Worm (Caenorhabditis elegans) whole organism, L4 larva: Measurements from ENCODE around the gene C09G9.3.

ENCODE experiments used
- F44E2.7 ChIP-seq: fragments of 200-800 bp; sonication (Bioruptor generic); IDR thresholded peaks from 2 replicates; pipeline ENCODE4 v2.1.2; 2022; ENCODE audit warnings: missing genetic modification characterization, missing compliant biosample characterization
- R02D3.7 ChIP-seq: fragments of 150-350 bp; sonication (generic microtip); optimal IDR thresholded peaks from 3 replicates; lab custom pipeline; 2014; ENCODE audit warnings: missing biosample characterization, missing genetic modification characterization
- T20F7.1 ChIP-seq: fragments of 200-800 bp; sonication (Bioruptor generic); optimal IDR thresholded peaks from 2 replicates; lab custom pipeline; 2018; ENCODE audit warnings: mild to moderate bottlenecking, missing genetic modification characterization, missing compliant biosample characterization
- T26A8.4 ChIP-seq: fragments of 200-800 bp; sonication (Bioruptor generic); IDR thresholded peaks from 2 replicates; pipeline ENCODE4 v1.3.6; 2022; ENCODE audit warnings: missing genetic modification characterization, missing compliant biosample characterization
- aha-1 ChIP-seq: fragments of 150-350 bp; peaks from one replicate; lab custom pipeline; 2014; ENCODE audit warnings: missing biosample characterization, missing genetic modification characterization
- ama-1 ChIP-seq: fragments of 150-350 bp; optimal IDR thresholded peaks from 2 replicates; lab custom pipeline; 2014; ENCODE audit warnings: inconsistent platforms, mixed read lengths
- ceh-82 ChIP-seq: sonication (generic microtip); optimal IDR thresholded peaks from 2 replicates; lab custom pipeline; 2017; ENCODE audit warnings: missing biosample characterization, missing genetic modification characterization
- daf-16 ChIP-seq, 3 experiments: sonication (generic microtip); optimal IDR thresholded peaks; 2 replicates each; lab custom pipeline; 2016 to 2017; ENCODE audit warnings: missing genetic modification characterization in 3 of 3, missing genetic modification reagents in 3 of 3, mild to moderate bottlenecking in 2 of 3, missing compliant biosample characterization in 2 of 3, missing biosample characterization in 1 of 3, moderate library complexity in 1 of 3
- dmd-6 ChIP-seq: fragments of 200-800 bp; sonication (Bioruptor generic); IDR thresholded peaks from 2 replicates; pipeline ENCODE4 v1.3.6; 2022; ENCODE audit warnings: missing genetic modification reagents, missing genetic modification characterization, missing compliant biosample characterization
- dpl-1 ChIP-seq: fragments of 150-350 bp; optimal IDR thresholded peaks from 2 replicates; lab custom pipeline; 2014; ENCODE audit warnings: missing biosample characterization, missing genetic modification reagents, missing genetic modification characterization
- dve-1 ChIP-seq: sonication (generic microtip); optimal IDR thresholded peaks from 2 replicates; lab custom pipeline; 2017; ENCODE audit warnings: antibody characterized with exemption, mild to moderate bottlenecking, missing genetic modification characterization, missing compliant biosample characterization; ENCODE audit not compliant: insufficient read depth
- fkh-10 ChIP-seq: fragments of 150-350 bp; optimal IDR thresholded peaks from 2 replicates; lab custom pipeline; 2014; ENCODE audit warnings: missing biosample characterization, missing genetic modification reagents, missing genetic modification characterization
- hif-1 ChIP-seq, 2 experiments: sonication (generic microtip); optimal IDR thresholded peaks; 2 replicates each; lab custom pipeline; 2016 to 2017; ENCODE audit warnings: missing compliant biosample characterization in 2 of 2, missing genetic modification characterization in 2 of 2, missing genetic modification reagents in 2 of 2, missing genotype in 2 of 2, mild to moderate bottlenecking in 1 of 2
- hlh-11 ChIP-seq: fragments of 200-800 bp; sonication (Bioruptor generic); optimal IDR thresholded peaks from 2 replicates; lab custom pipeline; 2018; ENCODE audit warnings: mild to moderate bottlenecking, missing genetic modification characterization, missing compliant biosample characterization
- hlh-30 ChIP-seq: sonication (generic microtip); optimal IDR thresholded peaks from 2 replicates; lab custom pipeline; 2017; ENCODE audit warnings: antibody characterized with exemption, mild to moderate bottlenecking, missing genetic modification characterization, missing compliant biosample characterization; ENCODE audit not compliant: insufficient read depth
- lin-1 ChIP-seq: fragments of 200-800 bp; sonication (Bioruptor generic); IDR thresholded peaks from 2 replicates; pipeline ENCODE4 v1.3.6; 2022; ENCODE audit warnings: missing genetic modification reagents, missing genetic modification characterization, missing compliant biosample characterization
- lin-13 ChIP-seq: fragments of 150-350 bp; optimal IDR thresholded peaks from 2 replicates; lab custom pipeline; 2014; ENCODE audit warnings: missing biosample characterization, missing genetic modification reagents, missing genetic modification characterization
- lin-38 ChIP-seq: fragments of 200-800 bp; sonication (Bioruptor generic); IDR thresholded peaks from 2 replicates; pipeline ENCODE4 v1.3.6; 2022; ENCODE audit warnings: missing genetic modification reagents, missing genetic modification characterization, missing compliant biosample characterization
- mdl-1 ChIP-seq, 2 experiments: fragments of 150-350 bp in 1 of 2; sonication (generic microtip) in 1 of 2; optimal IDR thresholded peaks; 2 replicates each; lab custom pipeline; 2014 to 2017; ENCODE audit warnings: missing biosample characterization in 2 of 2, missing genetic modification characterization in 2 of 2
- mep-1 ChIP-seq: fragments of 150-350 bp; sonication (generic microtip); optimal IDR thresholded peaks from 3 replicates; lab custom pipeline; 2014; ENCODE audit warnings: missing biosample characterization, missing genetic modification characterization
- mes-2 ChIP-seq: sonication (generic microtip); optimal IDR thresholded peaks from 2 replicates; lab custom pipeline; 2016; ENCODE audit warnings: missing genotype, mild to moderate bottlenecking, missing genetic modification characterization, missing compliant biosample characterization; ENCODE audit not compliant: poor library complexity, severe bottlenecking
- mxl-2 ChIP-seq: fragments of 200-800 bp; sonication (Bioruptor generic); conservative IDR thresholded peaks from 2 replicates; pipeline ENCODE4 v1.3.6; 2022; ENCODE audit warnings: missing genetic modification reagents, missing genetic modification characterization, missing compliant biosample characterization
- nhr-102 ChIP-seq: sonication (generic microtip); optimal IDR thresholded peaks from 2 replicates; lab custom pipeline; 2016; ENCODE audit warnings: mild to moderate bottlenecking, missing genetic modification characterization, moderate library complexity, missing compliant biosample characterization
- nhr-11 ChIP-seq: fragments of 150-350 bp; optimal IDR thresholded peaks from 2 replicates; lab custom pipeline; 2014; ENCODE audit warnings: missing biosample characterization, missing genetic modification characterization
- nhr-42 ChIP-seq: fragments of 200-800 bp; sonication (Bioruptor generic); IDR thresholded peaks from 2 replicates; pipeline ENCODE4 v1.3.6; 2022; ENCODE audit warnings: missing genetic modification characterization, missing compliant biosample characterization
- nhr-48 ChIP-seq: sonication (generic microtip); optimal IDR thresholded peaks from 2 replicates; lab custom pipeline; 2016; ENCODE audit warnings: mild to moderate bottlenecking, missing genetic modification characterization, missing compliant biosample characterization
- nhr-6 ChIP-seq: fragments of 150-350 bp; optimal IDR thresholded peaks from 2 replicates; lab custom pipeline; 2014; ENCODE audit warnings: missing biosample characterization, missing genetic modification characterization
- nhr-77 ChIP-seq: fragments of 150-350 bp; optimal IDR thresholded peaks from 2 replicates; lab custom pipeline; 2014; ENCODE audit warnings: missing biosample characterization, missing genetic modification characterization
- pha-4 ChIP-seq, 2 experiments: fragments of 150-350 bp in 1 of 2; fragments of 200-800 bp in 1 of 2; sonication (Bioruptor generic) in 1 of 2; IDR thresholded peaks in 1 of 2; optimal IDR thresholded peaks in 1 of 2; 2 replicates each; pipeline versions ENCODE4 v1.3.6 to Lab custom; 2014 to 2022; ENCODE audit warnings: missing genetic modification characterization in 2 of 2, missing genetic modification reagents in 2 of 2, missing biosample characterization in 1 of 2, missing compliant biosample characterization in 1 of 2
- pqm-1 ChIP-seq: sonication (generic microtip); optimal IDR thresholded peaks from 2 replicates; lab custom pipeline; 2017; ENCODE audit warnings: missing biosample characterization, missing genetic modification characterization
- sdz-12 ChIP-seq: fragments of 200-800 bp; sonication (Bioruptor generic); optimal IDR thresholded peaks from 2 replicates; lab custom pipeline; 2018; ENCODE audit warnings: mild to moderate bottlenecking, missing genetic modification characterization, missing compliant biosample characterization
- unc-130 ChIP-seq: sonication (generic microtip); optimal IDR thresholded peaks from 2 replicates; lab custom pipeline; 2016; ENCODE audit warnings: missing genetic modification reagents, missing genetic modification characterization, missing compliant biosample characterization
- unc-39 ChIP-seq: sonication (generic microtip); optimal IDR thresholded peaks from 2 replicates; lab custom pipeline; 2017; ENCODE audit warnings: missing biosample characterization, missing genetic modification characterization
- unc-62 ChIP-seq, 3 experiments: fragments of 150-350 bp in 1 of 3; sonication (generic microtip); optimal IDR thresholded peaks in 2 of 3; peaks in 1 of 3; 1 replicate in 1 of 3; 2 replicates in 2 of 3; lab custom pipeline; 2014 to 2017; ENCODE audit warnings: missing biosample characterization in 3 of 3, missing genetic modification characterization in 3 of 3, missing genetic modification reagents in 3 of 3, missing genotype in 1 of 3
- vab-7 ChIP-seq: fragments of 200-800 bp; sonication (Bioruptor generic); IDR thresholded peaks from 2 replicates; pipeline ENCODE4 v1.3.6; 2022; ENCODE audit warnings: missing genetic modification reagents, missing genetic modification characterization, missing compliant biosample characterization
- zfp-3 ChIP-seq: fragments of 200-800 bp; sonication (Bioruptor generic); conservative IDR thresholded peaks from 2 replicates; pipeline ENCODE4 v1.3.6; 2022; ENCODE audit warnings: missing genetic modification reagents, missing genetic modification characterization, missing compliant biosample characterization
- zip-11 ChIP-seq: fragments of 200-800 bp; sonication (Bioruptor generic); IDR thresholded peaks from 2 replicates; pipeline ENCODE4 v1.3.6; 2022; ENCODE audit warnings: missing genetic modification characterization, missing compliant biosample characterization
- zip-2 ChIP-seq: fragments of 150-350 bp; optimal IDR thresholded peaks from 2 replicates; lab custom pipeline; 2014; ENCODE audit warnings: missing biosample characterization, missing genetic modification characterization

Gene C09G9.3

ce11 chrIV:8916010-8916409 lies 43.2 kb upstream of the C09G9.3 start, which contains the start of gene C27B7.9:
TSS of gene C27B7.9 (minus strand) at chrIV:8916110.
- no peak for TF ChIP-seq zip-2 (tag; lab: Kevin White, UChicago)

ce11 chrIV:8914187-8914586 lies 41.3 kb upstream of the C09G9.3 start:
- TF ChIP-seq hlh-30 (peak; percentile 30), unc-39 (tag; lab: Kevin White, UChicago) (no peak)

- peak in 1 of 2 experiments; percentile 67 for TF ChIP-seq unc-62 (GFP tag; optimal IDR thresholded peaks at IDR 0.05 in 1 of 2; lab: Kevin White, UChicago)
- no peak for TF ChIP-seq unc-62 (tag; optimal IDR thresholded peaks at IDR 0.05; lab: Kevin White, UChicago)
- no peak for TF ChIP-seq zip-11 (GFP tag; lab: Robert Waterston, UW)
- TF ChIP-seq, all 104 proteins: peak for 1
These were observed 33.9 kb upstream of the C09G9.3 start, which contains the start of gene C27B7.7 for ce11 chrIV:8906743-8907142. TSS of gene C27B7.7 (plus strand) at chrIV:8907043.

- TF ChIP-seq fkh-10 (GFP tag; lab: Kevin White, UChicago) (no peak), unc-130 (GFP tag; lab: Kevin White, UChicago) (no peak), hlh-11 (peak; percentile 3), lin-1 (no peak), pqm-1 (no peak), lin-38 (GFP tag; lab: Robert Waterston, UW) (no peak), mxl-2 (GFP tag; lab: Robert Waterston, UW) (0 out of 2 replicates have a peak, but pooled peaks have one; percentile 36), sdz-12 (no peak), aha-1 (tag; lab: Kevin White, UChicago) (peak; percentile 80), hlh-30 (peak; percentile 56), ceh-82 (tag; lab: Kevin White, UChicago) (no peak)
- TF ChIP-seq, all 104 proteins: peak for 4
These were observed 33.3 kb upstream of the C09G9.3 start, which contains the start of gene C27B7.6 for ce11 chrIV:8906164-8906563. TSS of gene C27B7.6 (minus strand) at chrIV:8906345.

ce11 chrIV:8901346-8901745 lies 28.5 kb upstream of the C09G9.3 start, which contains the start of gene C27B7.5:
TSS of gene C27B7.5 (plus strand) at chrIV:8901646.
- TF ChIP-seq ama-1 (lab: Kevin White, UChicago) (peak; percentile 53), nhr-48 (tag; lab: Kevin White, UChicago) (no peak), vab-7 (GFP tag; lab: Robert Waterston, UW) (no peak), zfp-3 (GFP tag; lab: Robert Waterston, UW) (no peak)

ce11 chrIV:8893746-8894145 lies 20.9 kb upstream of the C09G9.3 start, which contains the start of gene rad-54.L2:
TSS of gene rad-54.L2 (plus strand) at chrIV:8894077.
- TF ChIP-seq lin-13 (GFP tag; lab: Kevin White, UChicago) (peak; percentile 4), mes-2 (tag; lab: Kevin White, UChicago) (peak; percentile 79), unc-39 (tag; lab: Kevin White, UChicago) (no peak), dmd-6 (GFP tag; lab: Robert Waterston, UW) (peak; percentile 41; the same call in 1 of the 2 replicates), mdl-1 (tag; optimal IDR thresholded peaks at IDR 0.05; lab: Kevin White, UChicago) (no peak), nhr-48 (tag; lab: Kevin White, UChicago) (peak; percentile 35), R02D3.7 (tag; lab: Kevin White, UChicago) (no peak), mep-1 (tag; lab: Kevin White, UChicago) (peak; percentile 76), dpl-1 (GFP tag; lab: Kevin White, UChicago) (peak; percentile 59), hif-1 (tag; optimal IDR thresholded peaks at IDR 0.05; lab: Kevin White, UChicago) (peak in 1 of 2 experiments; percentile 26), fkh-10 (GFP tag; lab: Kevin White, UChicago) (peak; percentile 1), sdz-12 (no peak), F44E2.7 (GFP tag; lab: Robert Waterston, UW) (no peak), unc-130 (GFP tag; lab: Kevin White, UChicago) (peak; percentile 24), nhr-42 (GFP tag; lab: Robert Waterston, UW) (no peak), nhr-102 (tag; lab: Kevin White, UChicago) (peak; percentile 32), zip-11 (GFP tag; lab: Robert Waterston, UW) (no peak), daf-16 (GFP tag; optimal IDR thresholded peaks at IDR 0.05; lab: Kevin White, UChicago) (peak in 1 of 2 experiments; percentile 24), daf-16 (tag; optimal IDR thresholded peaks at IDR 0.05; lab: Kevin White, UChicago) (peak; percentile 88), nhr-77 (tag; lab: Kevin White, UChicago) (peak; percentile 46), T20F7.1 (peak; percentile 77), nhr-6 (peak; percentile 52), dve-1 (tag; lab: Kevin White, UChicago) (peak; percentile 81), pha-4 (GFP tag; IDR thresholded peaks at IDR 0.05; lab: Robert Waterston, UW) (peak; percentile 50; the same call in 1 of the 2 replicates), pha-4 (tag; optimal IDR thresholded peaks at IDR 0.05; lab: Kevin White, UChicago) (peak; percentile 97), T26A8.4 (GFP tag; lab: Robert Waterston, UW) (no peak), hlh-30 (peak; percentile 95), nhr-11 (tag; lab: Kevin White, UChicago) (peak; percentile 8), hlh-11 (peak; percentile 66)
